Worm (Caenorhabditis elegans) whole organism, mixed stage, embryonic: ENCODE data around the gene Y45G5AM.4.

Experiments used
- M03D4.4 ChIP-seq: sonication (generic microtip); optimal IDR thresholded peaks from 2 replicates; lab custom pipeline; 2017; ENCODE audit warnings: mild to moderate bottlenecking, missing genetic modification characterization, missing compliant biosample characterization
- bed-3 ChIP-seq: fragments of 200-800 bp; sonication (Bioruptor generic); optimal IDR thresholded peaks from 3 replicates; lab custom pipeline; 2018; ENCODE audit warnings: mild to moderate bottlenecking, missing genetic modification characterization, moderate library complexity, missing compliant biosample characterization
- ceh-39 ChIP-seq: fragments of 150-350 bp; optimal IDR thresholded peaks from 2 replicates; lab custom pipeline; 2014; ENCODE audit warnings: missing biosample characterization, missing genetic modification characterization
- ceh-43 ChIP-seq: fragments of 200-800 bp; sonication (Bioruptor generic); optimal IDR thresholded peaks from 2 replicates; lab custom pipeline; 2018; ENCODE audit warnings: mild to moderate bottlenecking, missing genetic modification characterization, moderate library complexity, missing compliant biosample characterization
- ceh-83 ChIP-seq: fragments of 200-800 bp; sonication (Bioruptor generic); optimal IDR thresholded peaks from 2 replicates; lab custom pipeline; 2018; ENCODE audit warnings: mild to moderate bottlenecking, missing genetic modification characterization, missing compliant biosample characterization
- ces-1 ChIP-seq: fragments of 150-350 bp; optimal IDR thresholded peaks from 2 replicates; lab custom pipeline; 2014; ENCODE audit warnings: missing biosample characterization, missing genetic modification reagents, missing genetic modification characterization
- cnd-1 ChIP-seq: fragments of 200-800 bp; sonication (Bioruptor generic); optimal IDR thresholded peaks from 2 replicates; lab custom pipeline; 2018; ENCODE audit warnings: mild to moderate bottlenecking, missing genetic modification characterization, missing compliant biosample characterization
- drap-1 ChIP-seq: fragments of 200-800 bp; sonication (Bioruptor generic); optimal IDR thresholded peaks from 3 replicates; lab custom pipeline; 2018; ENCODE audit warnings: mild to moderate bottlenecking, missing genetic modification characterization, missing compliant biosample characterization
- elt-3 ChIP-seq: fragments of 150-350 bp; optimal IDR thresholded peaks from 2 replicates; lab custom pipeline; 2014; ENCODE audit warnings: missing biosample characterization, missing genetic modification characterization
- flh-1 ChIP-seq: fragments of 200-800 bp; sonication (Bioruptor generic); optimal IDR thresholded peaks from 2 replicates; lab custom pipeline; 2018; ENCODE audit warnings: mild to moderate bottlenecking, missing genetic modification characterization, moderate library complexity, missing compliant biosample characterization
- ham-2 ChIP-seq: fragments of 200-800 bp; sonication (Bioruptor generic); optimal IDR thresholded peaks from 2 replicates; lab custom pipeline; 2018; ENCODE audit warnings: mild to moderate bottlenecking, missing genetic modification characterization, missing compliant biosample characterization
- lin-13 ChIP-seq: fragments of 150-350 bp; optimal IDR thresholded peaks from 2 replicates; lab custom pipeline; 2014; ENCODE audit warnings: missing biosample characterization, missing genetic modification characterization
- lin-32 ChIP-seq: fragments of 200-800 bp; sonication (Bioruptor generic); optimal IDR thresholded peaks from 2 replicates; lab custom pipeline; 2018; ENCODE audit warnings: mild to moderate bottlenecking, missing genetic modification characterization, missing compliant biosample characterization
- lsy-2 ChIP-seq: fragments of 150-350 bp; optimal IDR thresholded peaks from 2 replicates; lab custom pipeline; 2014; ENCODE audit warnings: missing biosample characterization, missing genetic modification characterization
- mep-1 ChIP-seq: fragments of 150-350 bp; optimal IDR thresholded peaks from 2 replicates; lab custom pipeline; 2017; ENCODE audit warnings: missing biosample characterization, missing genetic modification reagents, missing genetic modification characterization, inconsistent platforms
- mls-2 ChIP-seq: sonication (generic microtip); optimal IDR thresholded peaks from 2 replicates; lab custom pipeline; 2016; ENCODE audit warnings: mild to moderate bottlenecking, missing genetic modification characterization, moderate library complexity, missing compliant biosample characterization
- nhr-12 ChIP-seq: fragments of 150-350 bp; optimal IDR thresholded peaks from 2 replicates; lab custom pipeline; 2014; ENCODE audit warnings: missing biosample characterization, missing genetic modification characterization
- nhr-2 ChIP-seq: fragments of 150-350 bp; optimal IDR thresholded peaks from 2 replicates; lab custom pipeline; 2014; ENCODE audit warnings: missing biosample characterization, missing genetic modification characterization
- nhr-237 ChIP-seq: fragments of 150-350 bp; optimal IDR thresholded peaks from 2 replicates; lab custom pipeline; 2014; ENCODE audit warnings: missing biosample characterization, missing genetic modification characterization
- nhr-28 ChIP-seq: fragments of 150-350 bp; optimal IDR thresholded peaks from 2 replicates; lab custom pipeline; 2014; ENCODE audit warnings: missing biosample characterization, missing genetic modification characterization
- nhr-76 ChIP-seq: sonication (generic microtip); optimal IDR thresholded peaks from 2 replicates; lab custom pipeline; 2017; ENCODE audit warnings: missing biosample characterization, missing genetic modification characterization
- pha-4 ChIP-seq: fragments of 150-350 bp; optimal IDR thresholded peaks from 2 replicates; lab custom pipeline; 2018; ENCODE audit warnings: missing biosample characterization, missing genetic modification reagents, missing genetic modification characterization
- snpc-4 ChIP-seq: fragments of 150-350 bp; optimal IDR thresholded peaks from 2 replicates; lab custom pipeline; 2014; ENCODE audit warnings: missing biosample characterization, missing genetic modification characterization
- sptf-1 ChIP-seq: sonication (generic microtip); optimal IDR thresholded peaks from 2 replicates; lab custom pipeline; 2017; ENCODE audit warnings: mild to moderate bottlenecking, missing genetic modification characterization, moderate library complexity, missing compliant biosample characterization
- tbx-8 ChIP-seq: fragments of 200-800 bp; sonication (Bioruptor generic); optimal IDR thresholded peaks from 2 replicates; lab custom pipeline; 2018; ENCODE audit warnings: mild to moderate bottlenecking, missing genetic modification characterization, moderate library complexity, missing compliant biosample characterization
- unc-39 ChIP-seq: fragments of 150-350 bp; optimal IDR thresholded peaks from 2 replicates; lab custom pipeline; 2014; ENCODE audit warnings: missing biosample characterization, missing genetic modification characterization
- unc-62 ChIP-seq: fragments of 150-350 bp; optimal IDR thresholded peaks from 2 replicates; lab custom pipeline; 2014; ENCODE audit warnings: missing biosample characterization, missing genetic modification reagents, missing genetic modification characterization
- zip-8 ChIP-seq: fragments of 150-350 bp; optimal IDR thresholded peaks from 2 replicates; lab custom pipeline; 2014; ENCODE audit warnings: missing biosample characterization, missing genetic modification characterization
- ztf-11 ChIP-seq: fragments of 150-350 bp; optimal IDR thresholded peaks from 2 replicates; lab custom pipeline; 2014; ENCODE audit warnings: missing biosample characterization, missing genetic modification characterization

Gene Y45G5AM.4

DNA sequence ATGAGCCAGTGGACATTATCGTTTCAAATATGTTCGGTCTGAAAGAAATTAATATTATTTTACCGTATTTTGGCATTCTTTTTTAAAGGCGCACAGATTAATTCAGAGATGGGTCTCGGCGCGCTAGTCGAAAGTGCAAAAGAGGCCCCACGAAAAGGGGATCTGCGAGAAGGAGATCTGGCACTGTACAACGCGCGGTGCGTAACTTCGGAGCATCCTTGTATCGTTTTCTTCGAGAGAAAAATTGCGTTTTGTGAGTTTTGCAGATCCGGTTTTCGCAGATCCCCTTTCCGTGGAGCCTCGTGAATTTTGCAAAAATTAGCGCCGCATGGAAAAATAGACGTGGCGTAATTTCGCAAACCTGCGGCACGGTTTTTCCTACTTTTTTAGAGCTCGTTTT is 18.7 kb downstream of the Y45G5AM.4 start:
- TF ChIP-seq ceh-43 (GFP tag; lab: Kevin White, UChicago), result no peak
- no peak for TF ChIP-seq ztf-11 (tag; lab: Kevin White, UChicago)
- TF ChIP-seq lin-13, result no peak
- no peak for TF ChIP-seq nhr-12 (tag; lab: Kevin White, UChicago)
- no peak for TF ChIP-seq snpc-4 (tag; lab: Kevin White, UChicago)
- no peak for TF ChIP-seq lsy-2 (tag; lab: Kevin White, UChicago)
- TF ChIP-seq lin-32, result peak; percentile 20
- TF ChIP-seq mls-2 (tag; lab: Kevin White, UChicago), result no peak
- TF ChIP-seq ceh-39, result no peak
- no peak for TF ChIP-seq nhr-237 (tag; lab: Kevin White, UChicago)
- no peak for TF ChIP-seq pha-4 (tag; lab: Kevin White, UChicago)
- no peak for TF ChIP-seq bed-3 (GFP tag; lab: Kevin White, UChicago)
- TF ChIP-seq ceh-83 (GFP tag; lab: Kevin White, UChicago), result no peak
- TF ChIP-seq ham-2 (GFP tag; lab: Kevin White, UChicago), result no peak
- no peak for TF ChIP-seq nhr-76 (tag; lab: Kevin White, UChicago)
- TF ChIP-seq unc-39 (tag; lab: Kevin White, UChicago), result no peak
- no peak for TF ChIP-seq ces-1 (GFP tag; lab: Kevin White, UChicago)
- no peak for TF ChIP-seq tbx-8
- TF ChIP-seq sptf-1 (tag; lab: Kevin White, UChicago), result peak; percentile 2
- TF ChIP-seq elt-3 (tag; lab: Kevin White, UChicago), result no peak
- TF ChIP-seq drap-1, result no peak
- TF ChIP-seq unc-62 (GFP tag; lab: Kevin White, UChicago), result no peak
- peak; percentile 45 for TF ChIP-seq cnd-1 (tag; lab: Kevin White, UChicago)
- TF ChIP-seq, all 35 proteins: peak for 3

DNA sequence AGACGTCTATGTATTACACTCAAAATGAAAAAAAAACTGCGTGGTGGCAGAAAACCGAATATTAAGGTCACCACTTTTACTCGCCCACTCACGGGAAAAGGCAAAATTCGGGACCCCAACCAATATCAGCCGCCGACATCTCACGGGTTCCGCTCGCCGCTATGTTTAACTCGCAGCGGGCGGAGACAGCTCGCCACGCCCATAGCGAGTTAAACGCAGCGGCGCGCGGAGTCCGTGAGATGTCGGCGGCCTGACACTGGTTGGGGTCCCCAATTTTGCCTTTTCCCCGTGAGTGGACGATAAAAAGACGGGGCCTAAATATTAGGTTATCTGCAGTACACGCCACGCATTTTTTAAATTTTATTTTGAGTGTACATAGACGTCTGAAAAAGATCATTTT is 19.5 kb downstream of the Y45G5AM.4 start:
- TF ChIP-seq ztf-11 (tag; lab: Kevin White, UChicago), result no peak
- TF ChIP-seq, all 35 proteins: peak for 0

ce11 chrV:4185885-4186284 is 22.9 kb downstream of the Y45G5AM.4 start:
- no peak for TF ChIP-seq flh-1 (GFP tag; lab: Kevin White, UChicago)
- no peak for TF ChIP-seq lin-32
- no peak for TF ChIP-seq mls-2 (tag; lab: Kevin White, UChicago)
- no peak for TF ChIP-seq ces-1 (GFP tag; lab: Kevin White, UChicago)
- TF ChIP-seq snpc-4 (tag; lab: Kevin White, UChicago), result no peak

DNA sequence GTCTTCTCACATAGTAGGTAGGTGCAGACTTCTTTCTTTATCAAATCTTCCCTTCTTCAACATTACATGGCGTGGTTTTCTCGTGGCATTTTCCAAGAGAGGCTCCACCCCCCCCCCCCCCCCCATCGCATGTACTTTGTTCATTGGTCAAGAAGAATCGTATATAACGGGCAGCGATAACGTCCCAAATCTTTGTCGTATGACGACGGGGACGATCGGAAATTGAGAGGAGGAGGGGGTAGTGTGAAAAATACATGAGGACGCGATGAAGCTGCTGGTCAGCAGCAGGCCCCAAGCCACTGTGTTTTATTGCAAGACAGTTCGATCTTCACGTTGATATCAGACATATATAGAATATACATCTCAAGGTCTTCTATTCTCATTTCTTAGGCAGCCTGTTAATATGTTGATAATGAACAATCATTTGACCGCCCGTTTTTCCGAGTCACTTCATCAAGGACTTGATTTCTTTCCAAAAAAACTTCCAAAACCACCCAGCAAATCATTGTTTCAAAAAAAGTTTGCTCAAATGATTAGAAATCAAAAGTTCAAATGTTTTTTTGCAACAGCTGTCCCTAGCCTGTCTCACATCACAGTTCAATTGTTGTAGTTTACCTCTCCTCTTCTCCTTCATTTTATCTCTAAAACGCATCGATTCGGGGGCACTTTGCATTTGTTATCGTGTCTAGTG is 23.6 kb downstream of the Y45G5AM.4 start:
- TF ChIP-seq ztf-11 (tag; lab: Kevin White, UChicago), result no peak
- peak; percentile 6 for TF ChIP-seq ham-2 (GFP tag; lab: Kevin White, UChicago)

DNA sequence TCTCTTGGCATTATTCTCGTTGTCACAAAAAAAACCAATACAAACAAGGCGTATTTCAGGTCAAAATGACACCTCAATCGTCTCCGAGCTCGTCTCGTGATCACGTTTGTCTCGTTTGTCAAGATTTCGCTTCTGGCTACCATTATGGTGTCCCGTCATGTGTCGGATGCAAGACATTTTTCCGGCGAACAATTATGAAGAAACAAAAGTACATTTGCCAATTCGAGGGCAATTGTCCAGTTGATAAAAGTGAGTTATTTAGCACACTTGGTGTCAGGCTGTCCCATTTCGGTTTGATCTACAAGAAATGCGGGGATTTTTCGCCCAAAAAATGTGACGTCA is 24.1 kb downstream of the Y45G5AM.4 start, which contains the start of gene nhr-114:
TSS of gene nhr-114 (plus strand) at position 59 of the 342 bp plus-strand sequence.
- no peak for TF ChIP-seq ces-1 (GFP tag; lab: Kevin White, UChicago)
- no peak for TF ChIP-seq unc-39 (tag; lab: Kevin White, UChicago)
- TF ChIP-seq mep-1 (tag; lab: Kevin White, UChicago), result no peak
- TF ChIP-seq ztf-11 (tag; lab: Kevin White, UChicago), result no peak
- TF ChIP-seq ceh-83 (GFP tag; lab: Kevin White, UChicago), result no peak
- no peak for TF ChIP-seq drap-1
- TF ChIP-seq ceh-43 (GFP tag; lab: Kevin White, UChicago), result no peak
- no peak for TF ChIP-seq flh-1 (GFP tag; lab: Kevin White, UChicago)
- no peak for TF ChIP-seq M03D4.4 (tag; lab: Kevin White, UChicago)

DNA sequence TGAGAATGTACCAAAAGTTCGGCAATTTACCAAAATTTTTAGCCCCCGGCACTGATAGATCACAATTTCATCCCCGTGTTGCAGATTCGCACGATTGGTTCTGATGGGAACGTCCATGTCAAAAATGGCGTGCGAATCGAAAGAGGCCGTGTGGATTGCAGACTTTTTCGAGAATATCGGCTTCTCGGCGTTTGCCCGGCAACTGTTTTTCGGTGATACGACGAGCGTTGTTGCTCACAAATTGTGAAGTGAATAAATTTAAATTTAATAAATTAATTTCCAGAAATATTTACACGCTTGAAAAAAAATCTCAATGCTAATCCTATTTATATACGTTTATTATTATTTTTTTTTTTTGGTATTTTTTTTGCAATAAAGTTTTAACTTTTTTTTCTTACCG is 26.6 kb downstream of the Y45G5AM.4 start:
- no peak for TF ChIP-seq lin-13
- TF ChIP-seq drap-1, result no peak
- no peak for TF ChIP-seq nhr-28 (tag; lab: Kevin White, UChicago)
- no peak for TF ChIP-seq snpc-4 (tag; lab: Kevin White, UChicago)
- no peak for TF ChIP-seq elt-3 (tag; lab: Kevin White, UChicago)
- TF ChIP-seq ceh-39, result no peak
- TF ChIP-seq unc-39 (tag; lab: Kevin White, UChicago), result no peak
- no peak for TF ChIP-seq nhr-76 (tag; lab: Kevin White, UChicago)
- TF ChIP-seq ztf-11 (tag; lab: Kevin White, UChicago), result no peak
- no peak for TF ChIP-seq mls-2 (tag; lab: Kevin White, UChicago)
- TF ChIP-seq zip-8 (tag; lab: Kevin White, UChicago), result no peak
- no peak for TF ChIP-seq nhr-2 (tag; lab: Kevin White, UChicago)
- TF ChIP-seq ham-2 (GFP tag; lab: Kevin White, UChicago), result no peak
- TF ChIP-seq cnd-1 (tag; lab: Kevin White, UChicago), result no peak
- no peak for TF ChIP-seq flh-1 (GFP tag; lab: Kevin White, UChicago)
- no peak for TF ChIP-seq mep-1 (tag; lab: Kevin White, UChicago)
